In the genomic region with DNA sequence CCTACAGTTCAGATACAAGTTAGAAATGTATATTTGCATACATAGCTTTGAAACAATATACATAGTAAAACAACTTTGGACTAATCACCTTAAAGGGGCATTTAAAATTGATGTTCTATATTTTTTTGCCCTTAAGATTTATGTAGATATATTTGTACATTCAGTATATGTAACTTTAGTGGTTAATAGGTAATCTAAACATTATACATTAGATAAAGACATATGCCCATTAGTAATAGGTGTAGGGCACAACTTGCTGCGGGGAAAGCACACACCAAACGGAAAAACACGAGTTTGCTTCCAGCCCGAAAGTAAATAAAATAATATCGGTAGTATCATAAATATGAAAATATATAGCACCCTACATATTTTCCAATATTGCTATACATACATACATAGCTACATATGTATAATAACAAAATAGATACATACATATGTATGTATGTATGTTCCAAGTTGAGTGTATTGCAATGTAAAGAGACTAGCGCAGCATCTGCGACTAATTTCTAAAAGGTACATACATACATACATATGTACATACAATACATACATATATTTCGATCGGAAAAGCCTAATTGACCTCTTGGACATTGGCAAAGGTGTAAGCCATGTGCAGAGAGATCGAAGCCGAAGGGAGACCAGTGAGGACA, we compare ENCODE assay signal across 1 fruit fly cellular context.
TF ChIP-seq lines count a peak whose summit lies in the region.

CG43736 (plus strand) TSS at position 600 of the 650 bp plus-strand sequence.

TF ChIP-seq in whole organism, embryonic, 481 proteins besides CTCF, POLR2A, EP300 and RAD21 (continued from another document and continues in another):
- TF ChIP-seq Mad (GFP tag; optimal IDR thresholded peaks at IDR 0.05; lab: Kevin White, UChicago) (peak; percentile 85), wor (GFP tag; IDR thresholded peaks at IDR 0.05; lab: Robert Waterston, UW) (peak; percentile 88), kni (GFP tag; optimal IDR thresholded peaks at IDR 0.05; lab: Kevin White, UChicago) (peak; percentile 71), CG1233 (GFP tag; optimal IDR thresholded peaks at IDR 0.05; lab: Kevin White, UChicago) (no peak), CG18764 (GFP tag; optimal IDR thresholded peaks at IDR 0.05; lab: Kevin White, UChicago) (peak; percentile 89), CG2889 (GFP tag; IDR thresholded peaks at IDR 0.05; lab: Robert Waterston, UW) (peak; percentile 69), Dad (GFP tag; optimal IDR thresholded peaks at IDR 0.05; lab: Kevin White, UChicago) (peak; percentile 88), Sox100B (GFP tag; optimal IDR thresholded peaks at IDR 0.05; lab: Kevin White, UChicago) (peak; percentile 98), CG7928 (GFP tag; optimal IDR thresholded peaks at IDR 0.05; lab: Kevin White, UChicago) (peak; percentile 72), CG10959 (GFP tag; IDR thresholded peaks at IDR 0.05; lab: Robert Waterston, UW) (peak; percentile 50; the same call in 1 of the 2 replicates), CG17802 (tag; optimal IDR thresholded peaks at IDR 0.05; lab: Kevin White, UChicago) (peak; percentile 75), Atf-2 (GFP tag; optimal IDR thresholded peaks at IDR 0.05; lab: Kevin White, UChicago) (peak; percentile 93), row (GFP tag; IDR thresholded peaks at IDR 0.05; lab: Robert Waterston, UW) (peak; percentile 87), CG2199 (GFP tag; IDR thresholded peaks at IDR 0.05; lab: Robert Waterston, UW) (no peak), Ets65A (GFP tag; lab: Kevin White, UChicago) (peak; percentile 98), trem (tag; optimal IDR thresholded peaks at IDR 0.05; lab: Kevin White, UChicago) (peak; percentile 94), CG6254 (GFP tag; optimal IDR thresholded peaks at IDR 0.05; lab: Kevin White, UChicago) (peak; percentile 82), lov (optimal IDR thresholded peaks at IDR 0.05; lab: Kevin White, UChicago) (no peak), lov (GFP tag; IDR thresholded peaks at IDR 0.05; lab: Robert Waterston, UW) (0 out of 3 replicates have a peak, but pooled peaks have one; percentile 66), knrl (GFP tag; IDR thresholded peaks at IDR 0.05; lab: Robert Waterston, UW; ENCODE audit: partially characterized antibody) (no peak), prd (optimal IDR thresholded peaks at IDR 0.05; lab: Kevin White, UChicago) (no peak), prd (GFP tag; IDR thresholded peaks at IDR 0.05; lab: Robert Waterston, UW) (peak; percentile 88), HLH4C (GFP tag; IDR thresholded peaks at IDR 0.05; lab: Robert Waterston, UW; ENCODE audit: partially characterized antibody) (no peak), E2f1 (GFP tag; IDR thresholded peaks at IDR 0.05; lab: Robert Waterston, UW) (peak; percentile 77), repo (GFP tag; optimal IDR thresholded peaks at IDR 0.05; lab: Kevin White, UChicago) (peak; percentile 84), CG17186 (GFP tag; optimal IDR thresholded peaks at IDR 0.05; lab: Kevin White, UChicago) (peak; percentile 82), CG12391 (tag; optimal IDR thresholded peaks at IDR 0.05; lab: Kevin White, UChicago) (peak; percentile 97), CG5245 (GFP tag; optimal IDR thresholded peaks at IDR 0.05; lab: Kevin White, UChicago) (peak; percentile 85), dysf (GFP tag; IDR thresholded peaks at IDR 0.05; lab: Robert Waterston, UW) (peak; percentile 94), disco-r (GFP tag; optimal IDR thresholded peaks at IDR 0.05; lab: Kevin White, UChicago) (peak; percentile 87), HmgD (GFP tag; optimal IDR thresholded peaks at IDR 0.05; lab: Kevin White, UChicago) (peak; percentile 45), CG1603 (tag; optimal IDR thresholded peaks at IDR 0.05; lab: Kevin White, UChicago) (peak; percentile 92), ttk (GFP tag; IDR thresholded peaks at IDR 0.05; lab: Robert Waterston, UW) (peak; percentile 79), CG30431 (GFP tag; optimal IDR thresholded peaks at IDR 0.05; lab: Kevin White, UChicago) (peak; percentile 90), CG2120 (GFP tag; optimal IDR thresholded peaks at IDR 0.05; lab: Kevin White, UChicago) (peak; percentile 97), fru (optimal IDR thresholded peaks at IDR 0.05; lab: Kevin White, UChicago) (no peak), Hsf (GFP tag; optimal IDR thresholded peaks at IDR 0.05; lab: Kevin White, UChicago) (peak; percentile 94), zfh2 (GFP tag; optimal IDR thresholded peaks at IDR 0.05; lab: Kevin White, UChicago) (peak; percentile 81), CG9609 (GFP tag; optimal IDR thresholded peaks at IDR 0.05; lab: Kevin White, UChicago) (peak; percentile 92), B-H1 (GFP tag; IDR thresholded peaks at IDR 0.05; lab: Robert Waterston, UW) (peak; percentile 76), kay (GFP tag; optimal IDR thresholded peaks at IDR 0.05; lab: Kevin White, UChicago) (peak; percentile 81), Six4 (GFP tag; optimal IDR thresholded peaks at IDR 0.05; lab: Kevin White, UChicago) (peak; percentile 94), salm (tag; optimal IDR thresholded peaks at IDR 0.05; lab: Kevin White, UChicago) (peak; percentile 91), CG16815 (GFP tag; optimal IDR thresholded peaks at IDR 0.05; lab: Kevin White, UChicago) (peak; percentile 91), CG17912 (GFP tag; optimal IDR thresholded peaks at IDR 0.05; lab: Kevin White, UChicago) (peak; percentile 83), ranshi (GFP tag; IDR thresholded peaks at IDR 0.05; lab: Robert Waterston, UW) (peak; percentile 78; the same call in 1 of the 2 replicates), exex (tag; optimal IDR thresholded peaks at IDR 0.05; lab: Kevin White, UChicago) (peak; percentile 79), CG11456 (GFP tag; IDR thresholded peaks at IDR 0.05; lab: Robert Waterston, UW) (peak; percentile 85), CG12219 (GFP tag; optimal IDR thresholded peaks at IDR 0.05; lab: Kevin White, UChicago) (peak; percentile 95), sisA (GFP tag; IDR thresholded peaks at IDR 0.05; lab: Robert Waterston, UW) (peak; percentile 90), cas (GFP tag; IDR thresholded peaks at IDR 0.05; lab: Robert Waterston, UW) (peak; percentile 69), NK7.1 (GFP tag; optimal IDR thresholded peaks at IDR 0.05; lab: Kevin White, UChicago) (peak; percentile 91), Scr (GFP tag; IDR thresholded peaks at IDR 0.05; lab: Robert Waterston, UW; ENCODE audit: partially characterized antibody) (no peak), Xrp1 (GFP tag; IDR thresholded peaks at IDR 0.05; lab: Robert Waterston, UW) (peak; percentile 91), CG9437 (GFP tag; optimal IDR thresholded peaks at IDR 0.05; lab: Kevin White, UChicago) (peak; percentile 92), Bteb2 (GFP tag; optimal IDR thresholded peaks at IDR 0.05; lab: Kevin White, UChicago) (peak; percentile 92), CG2875 (GFP tag; optimal IDR thresholded peaks at IDR 0.05; lab: Kevin White, UChicago) (peak; percentile 91), Poxn (GFP tag; IDR thresholded peaks at IDR 0.05; lab: Robert Waterston, UW) (peak; percentile 75), br (optimal IDR thresholded peaks at IDR 0.05; lab: Kevin White, UChicago) (no peak), oc (tag; optimal IDR thresholded peaks at IDR 0.05; lab: Kevin White, UChicago) (peak; percentile 94), Dek (tag; optimal IDR thresholded peaks at IDR 0.05; lab: Kevin White, UChicago) (peak; percentile 94), unpg (GFP tag; optimal IDR thresholded peaks at IDR 0.05; lab: Kevin White, UChicago) (peak; percentile 96), Dip3 (GFP tag; optimal IDR thresholded peaks at IDR 0.05; lab: Kevin White, UChicago) (peak; percentile 91), lilli (GFP tag; optimal IDR thresholded peaks at IDR 0.05; lab: Kevin White, UChicago) (peak; percentile 92), CG10979 (tag; optimal IDR thresholded peaks at IDR 0.05; lab: Kevin White, UChicago) (peak; percentile 97), pum (GFP tag; optimal IDR thresholded peaks at IDR 0.05; lab: Kevin White, UChicago) (peak; percentile 91), CG33213 (GFP tag; optimal IDR thresholded peaks at IDR 0.05; lab: Kevin White, UChicago) (peak; percentile 76), chinmo (GFP tag; IDR thresholded peaks at IDR 0.05; lab: Robert Waterston, UW; ENCODE audit: partially characterized antibody) (no peak), GATAe (GFP tag; conservative IDR thresholded peaks at IDR 0.05; lab: Robert Waterston, UW) (peak; percentile 73), CG7839 (tag; optimal IDR thresholded peaks at IDR 0.05; lab: Kevin White, UChicago) (peak; percentile 98), crp (GFP tag; optimal IDR thresholded peaks at IDR 0.05; lab: Kevin White, UChicago) (peak in 1 of 2 experiments; percentile 49), CG12155 (GFP tag; optimal IDR thresholded peaks at IDR 0.05; lab: Kevin White, UChicago) (peak; percentile 91), HLHmδ (GFP tag; optimal IDR thresholded peaks at IDR 0.05; lab: Kevin White, UChicago) (no peak), CG32532 (GFP tag; IDR thresholded peaks at IDR 0.05; lab: Robert Waterston, UW) (peak; percentile 87), CG10462 (GFP tag; optimal IDR thresholded peaks at IDR 0.05; lab: Kevin White, UChicago) (peak; percentile 88), CG3065 (GFP tag; optimal IDR thresholded peaks at IDR 0.05; lab: Kevin White, UChicago) (peak; percentile 72), CG43689 (GFP tag; IDR thresholded peaks at IDR 0.05; lab: Robert Waterston, UW) (peak; percentile 70), CG11093 (GFP tag; IDR thresholded peaks at IDR 0.05; lab: Robert Waterston, UW) (peak; percentile 86), Mes4 (GFP tag; optimal IDR thresholded peaks at IDR 0.05; lab: Kevin White, UChicago) (peak; percentile 89), nerfin-2 (GFP tag; IDR thresholded peaks at IDR 0.05; lab: Robert Waterston, UW; ENCODE audit: partially characterized antibody) (no peak), CG6683 (GFP tag; optimal IDR thresholded peaks at IDR 0.05; lab: Kevin White, UChicago) (peak; percentile 89), nau (GFP tag; optimal IDR thresholded peaks at IDR 0.05; lab: Kevin White, UChicago) (peak; percentile 95), CG17385 (GFP tag; optimal IDR thresholded peaks at IDR 0.05; lab: Kevin White, UChicago) (peak; percentile 83), CG14014 (GFP tag; IDR thresholded peaks at IDR 0.05; lab: Robert Waterston, UW) (peak; percentile 88), CG13296 (GFP tag; optimal IDR thresholded peaks at IDR 0.05; lab: Kevin White, UChicago) (peak; percentile 97), CG34376 (GFP tag; optimal IDR thresholded peaks at IDR 0.05; lab: Kevin White, UChicago) (peak; percentile 96), jing (GFP tag; optimal IDR thresholded peaks at IDR 0.05; lab: Kevin White, UChicago) (peak; percentile 92), gsb-n (tag; optimal IDR thresholded peaks at IDR 0.05; lab: Kevin White, UChicago) (peak; percentile 89), psq (GFP tag; optimal IDR thresholded peaks at IDR 0.05; lab: Kevin White, UChicago) (no peak), abd-A (tag; optimal IDR thresholded peaks at IDR 0.05; lab: Kevin White, UChicago) (peak; percentile 27), PHDP (tag; optimal IDR thresholded peaks at IDR 0.05; lab: Kevin White, UChicago) (peak; percentile 97), ci (GFP tag; IDR thresholded peaks at IDR 0.05; lab: Robert Waterston, UW) (peak; percentile 82), HmgZ (tag; optimal IDR thresholded peaks at IDR 0.05; lab: Kevin White, UChicago) (peak; percentile 95), CG17612 (GFP tag; IDR thresholded peaks at IDR 0.05; lab: Robert Waterston, UW) (peak; percentile 83), NfI (GFP tag; optimal IDR thresholded peaks at IDR 0.05; lab: Kevin White, UChicago) (peak; percentile 95), vnd (GFP tag; IDR thresholded peaks at IDR 0.05; lab: Robert Waterston, UW; ENCODE audit: partially characterized antibody) (no peak), zfh1 (GFP tag; IDR thresholded peaks at IDR 0.05; lab: Robert Waterston, UW) (peak; percentile 84), CG8924 (tag; optimal IDR thresholded peaks at IDR 0.05; lab: Kevin White, UChicago) (peak; percentile 98), ftz-f1 (GFP tag; optimal IDR thresholded peaks at IDR 0.05; lab: Kevin White, UChicago) (peak; percentile 20), CG3163 (GFP tag; optimal IDR thresholded peaks at IDR 0.05; lab: Kevin White, UChicago) (peak; percentile 61), amos (GFP tag; IDR thresholded peaks at IDR 0.05; lab: Robert Waterston, UW; ENCODE audit: partially characterized antibody) (no peak), CG10274 (GFP tag; optimal IDR thresholded peaks at IDR 0.05; lab: Kevin White, UChicago) (peak; percentile 99), Sin3A (optimal IDR thresholded peaks at IDR 0.05; lab: Kevin White, UChicago) (no peak), CG6854 (GFP tag; optimal IDR thresholded peaks at IDR 0.05; lab: Kevin White, UChicago) (peak; percentile 94), shn (GFP tag; optimal IDR thresholded peaks at IDR 0.05; lab: Kevin White, UChicago) (peak; percentile 93), dimm (GFP tag; IDR thresholded peaks at IDR 0.05; lab: Robert Waterston, UW) (peak; percentile 70), ac (GFP tag; optimal IDR thresholded peaks at IDR 0.05; lab: Kevin White, UChicago) (peak; percentile 76), ind (GFP tag; optimal IDR thresholded peaks at IDR 0.05; lab: Kevin White, UChicago) (peak; percentile 97), schlank (tag; optimal IDR thresholded peaks at IDR 0.05; lab: Kevin White, UChicago) (peak; percentile 91), vvl (GFP tag; IDR thresholded peaks at IDR 0.05; lab: Robert Waterston, UW) (peak; percentile 87), ATbp (GFP tag; optimal IDR thresholded peaks at IDR 0.05; lab: Kevin White, UChicago) (peak; percentile 94), crol (GFP tag; IDR thresholded peaks at IDR 0.05; lab: Robert Waterston, UW) (no peak), tll (GFP tag; optimal IDR thresholded peaks at IDR 0.05; lab: Kevin White, UChicago) (no peak), Dll (GFP tag; IDR thresholded peaks at IDR 0.05; lab: Robert Waterston, UW; ENCODE audit: partially characterized antibody) (no peak), CG17568 (GFP tag; optimal IDR thresholded peaks at IDR 0.05; lab: Kevin White, UChicago) (peak; percentile 87), yki (optimal IDR thresholded peaks at IDR 0.05; lab: Kevin White, UChicago) (no peak), CG6272 (GFP tag; IDR thresholded peaks at IDR 0.05; lab: Robert Waterston, UW) (peak; percentile 69), sug (tag; optimal IDR thresholded peaks at IDR 0.05; lab: Kevin White, UChicago) (peak; percentile 93), rib (GFP tag; IDR thresholded peaks at IDR 0.05; lab: Robert Waterston, UW) (peak; percentile 70; the same call in 1 of the 2 replicates), Aef1 (GFP tag; IDR thresholded peaks at IDR 0.05; lab: Robert Waterston, UW) (peak; percentile 87), MBD-R2 (GFP tag; IDR thresholded peaks at IDR 0.05; lab: Robert Waterston, UW) (peak; percentile 32; the same call in 1 of the 2 replicates), fd96Cb (tag; optimal IDR thresholded peaks at IDR 0.05; lab: Kevin White, UChicago) (peak; percentile 98), CG15073 (GFP tag; optimal IDR thresholded peaks at IDR 0.05; lab: Kevin White, UChicago) (peak; percentile 56)
